Worm (Caenorhabditis elegans) whole organism, L3 larva: ENCODE data around the gene C29E4.13.
A peak's percentile ranks its signal among the peaks of the same experiment; 100 is the strongest.

Source experiments
- R02D3.7 ChIP-seq: fragments of 150-350 bp; optimal IDR thresholded peaks from 2 replicates; lab custom pipeline; 2014; ENCODE audit warnings: missing biosample characterization, missing genetic modification characterization
- ZK546.5 ChIP-seq: sonication (generic microtip); optimal IDR thresholded peaks from 2 replicates; lab custom pipeline; 2017; ENCODE audit warnings: missing biosample characterization, missing genetic modification characterization
- aly-2 ChIP-seq: fragments of 150-350 bp; optimal IDR thresholded peaks from 2 replicates; lab custom pipeline; 2014; ENCODE audit warnings: missing biosample characterization, missing genetic modification characterization
- ama-1 ChIP-seq: fragments of 150-350 bp; optimal IDR thresholded peaks from 2 replicates; lab custom pipeline; 2018
- ceh-16 ChIP-seq: sonication (generic microtip); optimal IDR thresholded peaks from 2 replicates; lab custom pipeline; 2017; ENCODE audit warnings: missing biosample characterization, missing genetic modification characterization
- ceh-28 ChIP-seq: fragments of 150-350 bp; optimal IDR thresholded peaks from 2 replicates; lab custom pipeline; 2014; ENCODE audit warnings: missing biosample characterization, missing genetic modification reagents, missing genetic modification characterization
- ceh-82 ChIP-seq: fragments of 150-350 bp; optimal IDR thresholded peaks from 2 replicates; lab custom pipeline; 2014; ENCODE audit warnings: missing biosample characterization, missing genetic modification characterization
- ceh-9 ChIP-seq: sonication (generic microtip); optimal IDR thresholded peaks from 2 replicates; lab custom pipeline; 2018; ENCODE audit warnings: missing biosample characterization, missing genetic modification characterization
- daf-12 ChIP-seq: fragments of 150-350 bp; optimal IDR thresholded peaks from 2 replicates; lab custom pipeline; 2014; ENCODE audit warnings: missing biosample characterization, missing genetic modification reagents, missing genetic modification characterization
- egl-27 ChIP-seq: sonication (generic microtip); optimal IDR thresholded peaks from 4 replicates; lab custom pipeline; 2017; ENCODE audit warnings: missing biosample characterization, missing genetic modification reagents, missing genetic modification characterization
- egl-5 ChIP-seq: fragments of 150-350 bp; optimal IDR thresholded peaks from 2 replicates; lab custom pipeline; 2017; ENCODE audit warnings: missing biosample characterization, missing genetic modification reagents, missing genetic modification characterization, inconsistent platforms
- elt-1 ChIP-seq: fragments of 150-350 bp; optimal IDR thresholded peaks from 2 replicates; lab custom pipeline; 2014; ENCODE audit warnings: missing biosample characterization, missing genetic modification characterization
- elt-2 ChIP-seq: sonication (generic microtip); optimal IDR thresholded peaks from 2 replicates; lab custom pipeline; 2016; ENCODE audit warnings: missing genetic modification reagents, mild to moderate bottlenecking, missing genetic modification characterization, missing compliant biosample characterization
- elt-3 ChIP-seq, 3 experiments: fragments of 150-350 bp in 1 of 3; sonication (generic microtip) in 2 of 3; optimal IDR thresholded peaks; 2 replicates in 2 of 3; 4 replicates in 1 of 3; lab custom pipeline; 2014 to 2017; ENCODE audit warnings: missing biosample characterization in 3 of 3, missing genetic modification characterization in 3 of 3
- eor-1 ChIP-seq, 2 experiments: fragments of 150-350 bp; optimal IDR thresholded peaks; 2 replicates each; lab custom pipeline; 2014 to 2018; ENCODE audit warnings: missing biosample characterization in 2 of 2, missing genetic modification characterization in 2 of 2
- fkh-10 ChIP-seq: sonication (generic microtip); optimal IDR thresholded peaks from 2 replicates; lab custom pipeline; 2017; ENCODE audit warnings: missing biosample characterization, missing genetic modification reagents, missing genetic modification characterization
- fkh-2 ChIP-seq: fragments of 150-350 bp; optimal IDR thresholded peaks from 2 replicates; lab custom pipeline; 2014; ENCODE audit warnings: missing biosample characterization, missing genetic modification reagents, missing genetic modification characterization
- fos-1 ChIP-seq: fragments of 150-350 bp; optimal IDR thresholded peaks from 2 replicates; lab custom pipeline; 2014; ENCODE audit warnings: missing biosample characterization, missing genetic modification characterization
- hmg-11 ChIP-seq: sonication (generic microtip); optimal IDR thresholded peaks from 2 replicates; lab custom pipeline; 2016; ENCODE audit warnings: missing genetic modification characterization, missing compliant biosample characterization
- jun-1 ChIP-seq: fragments of 150-350 bp; optimal IDR thresholded peaks from 2 replicates; lab custom pipeline; 2014; ENCODE audit warnings: missing biosample characterization, missing genetic modification reagents, missing genetic modification characterization
- lin-15B ChIP-seq: fragments of 150-350 bp; optimal IDR thresholded peaks from 2 replicates; lab custom pipeline; 2014; ENCODE audit warnings: missing biosample characterization, missing genetic modification characterization
- lin-39 ChIP-seq: fragments of 150-350 bp; optimal IDR thresholded peaks from 2 replicates; lab custom pipeline; 2018; ENCODE audit warnings: missing biosample characterization, missing genetic modification reagents, missing genetic modification characterization
- lsy-12 ChIP-seq: sonication (generic microtip); optimal IDR thresholded peaks from 2 replicates; lab custom pipeline; 2016; ENCODE audit warnings: mild to moderate bottlenecking, missing genetic modification characterization, missing compliant biosample characterization
- mdl-1 ChIP-seq: fragments of 150-350 bp; optimal IDR thresholded peaks from 2 replicates; lab custom pipeline; 2014; ENCODE audit warnings: missing biosample characterization, missing genetic modification characterization
- mml-1 ChIP-seq: fragments of 150-350 bp; sonication (generic microtip); optimal IDR thresholded peaks from 3 replicates; lab custom pipeline; 2014; ENCODE audit warnings: missing biosample characterization, missing genetic modification characterization
- nfya-1 ChIP-seq: sonication (generic microtip); optimal IDR thresholded peaks from 2 replicates; lab custom pipeline; 2017; ENCODE audit warnings: missing genetic modification characterization, mild to moderate bottlenecking, missing compliant biosample characterization, antibody characterized with exemption, moderate library complexity; ENCODE audit not compliant: insufficient read depth
- nhr-11 ChIP-seq: fragments of 150-350 bp; optimal IDR thresholded peaks from 2 replicates; lab custom pipeline; 2014; ENCODE audit warnings: missing biosample characterization, missing genetic modification characterization
- nhr-12 ChIP-seq: fragments of 150-350 bp; optimal IDR thresholded peaks from 2 replicates; lab custom pipeline; 2014; ENCODE audit warnings: missing biosample characterization, missing genetic modification characterization
- nhr-23 ChIP-seq: fragments of 150-350 bp; optimal IDR thresholded peaks from 2 replicates; lab custom pipeline; 2014; ENCODE audit warnings: missing biosample characterization, missing genetic modification reagents, missing genetic modification characterization
- nhr-237 ChIP-seq: fragments of 150-350 bp; optimal IDR thresholded peaks from 2 replicates; lab custom pipeline; 2014; ENCODE audit warnings: missing biosample characterization, missing genetic modification characterization
- nhr-25 ChIP-seq: sonication (generic microtip); optimal IDR thresholded peaks from 2 replicates; lab custom pipeline; 2017; ENCODE audit warnings: missing biosample characterization, missing genetic modification characterization
- nhr-28 ChIP-seq: fragments of 150-350 bp; optimal IDR thresholded peaks from 2 replicates; lab custom pipeline; 2014; ENCODE audit warnings: missing biosample characterization, missing genetic modification characterization
- nhr-43 ChIP-seq: sonication (generic microtip); optimal IDR thresholded peaks from 2 replicates; lab custom pipeline; 2016; ENCODE audit warnings: mild to moderate bottlenecking, missing genetic modification characterization, missing compliant biosample characterization; ENCODE audit not compliant: poor library complexity, severe bottlenecking
- nhr-67 ChIP-seq: fragments of 150-350 bp; optimal IDR thresholded peaks from 2 replicates; lab custom pipeline; 2014; ENCODE audit warnings: missing biosample characterization, missing genetic modification characterization
- nhr-76 ChIP-seq: fragments of 150-350 bp; sonication (generic microtip); optimal IDR thresholded peaks from 5 replicates; lab custom pipeline; 2014; ENCODE audit warnings: missing biosample characterization, missing genetic modification characterization
- nhr-77 ChIP-seq: fragments of 150-350 bp; optimal IDR thresholded peaks from 2 replicates; lab custom pipeline; 2014; ENCODE audit warnings: missing biosample characterization, missing genetic modification characterization
- pha-4 ChIP-seq: fragments of 150-350 bp; optimal IDR thresholded peaks from 2 replicates; lab custom pipeline; 2014; ENCODE audit warnings: missing biosample characterization, missing genetic modification reagents, missing genetic modification characterization
- pqm-1 ChIP-seq: fragments of 150-350 bp; optimal IDR thresholded peaks from 2 replicates; lab custom pipeline; 2017; ENCODE audit warnings: missing biosample characterization, missing genetic modification characterization, inconsistent platforms
- sea-2 ChIP-seq: fragments of 150-350 bp; sonication (generic microtip); optimal IDR thresholded peaks from 4 replicates; lab custom pipeline; 2014; ENCODE audit warnings: missing biosample characterization, missing genetic modification reagents, missing genetic modification characterization
- skn-1 ChIP-seq: fragments of 150-350 bp; optimal IDR thresholded peaks from 2 replicates; lab custom pipeline; 2014; ENCODE audit warnings: missing biosample characterization, missing genetic modification characterization
- snpc-4 ChIP-seq: fragments of 150-350 bp; optimal IDR thresholded peaks from 2 replicates; lab custom pipeline; 2014; ENCODE audit warnings: missing biosample characterization, missing genetic modification characterization
- tbx-2 ChIP-seq: sonication (generic microtip); optimal IDR thresholded peaks from 2 replicates; lab custom pipeline; 2016; ENCODE audit warnings: mild to moderate bottlenecking, missing genetic modification characterization, missing compliant biosample characterization
- unc-39 ChIP-seq: sonication (generic microtip); optimal IDR thresholded peaks from 4 replicates; lab custom pipeline; 2017; ENCODE audit warnings: missing biosample characterization, missing genetic modification characterization
- unc-62 ChIP-seq: fragments of 150-350 bp; sonication (generic microtip); optimal IDR thresholded peaks from 4 replicates; lab custom pipeline; 2014; ENCODE audit warnings: missing biosample characterization, missing genetic modification reagents, missing genetic modification characterization
- zag-1 ChIP-seq: fragments of 150-350 bp; optimal IDR thresholded peaks from 2 replicates; lab custom pipeline; 2014; ENCODE audit warnings: missing biosample characterization, missing genetic modification characterization
- ztf-11 ChIP-seq: fragments of 150-350 bp; optimal IDR thresholded peaks from 2 replicates; lab custom pipeline; 2014; ENCODE audit warnings: missing biosample characterization, missing genetic modification characterization
- ztf-4 ChIP-seq: fragments of 150-350 bp; optimal IDR thresholded peaks from 2 replicates; lab custom pipeline; 2014; ENCODE audit warnings: missing biosample characterization, missing genetic modification characterization

Gene C29E4.13

ce11 chrIII:7973201-7973767 lies 44.8 kb upstream of the C29E4.13 start, which contains the start of the genes eef-1B.1 and aco-2:
Gene eef-1B.1, minus strand, starts transcription at chrIII:7973386.
Gene aco-2, plus strand, starts transcription at chrIII:7973717.
- TF ChIP-seq nhr-28 (tag; lab: Kevin White, UChicago) (no peak), pha-4 (tag; lab: Kevin White, UChicago) (peak; percentile 96), sea-2 (GFP tag; lab: Kevin White, UChicago) (no peak), eor-1 (tag; optimal IDR thresholded peaks at IDR 0.05; lab: Kevin White, UChicago) (no peak), tbx-2 (tag; lab: Kevin White, UChicago) (peak; percentile 72), fos-1 (no peak), R02D3.7 (tag; lab: Kevin White, UChicago) (peak; percentile 85), aly-2 (tag; lab: Kevin White, UChicago) (peak; percentile 37), ZK546.5 (tag; lab: Kevin White, UChicago) (no peak), ceh-82 (tag; lab: Kevin White, UChicago) (peak; percentile 73), pqm-1 (tag; lab: Kevin White, UChicago) (peak; percentile 82), daf-12 (tag; lab: Kevin White, UChicago) (no peak), hmg-11 (tag; lab: Kevin White, UChicago) (peak; percentile 92), nfya-1 (tag; lab: Kevin White, UChicago) (peak; percentile 92), elt-3 (tag; optimal IDR thresholded peaks at IDR 0.05; lab: Kevin White, UChicago) (no peak), egl-27 (no peak), nhr-25 (tag; lab: Kevin White, UChicago) (peak; percentile 97), zag-1 (tag; lab: Kevin White, UChicago) (no peak), nhr-77 (tag; lab: Kevin White, UChicago) (no peak), nhr-76 (tag; lab: Kevin White, UChicago) (no peak), fkh-2 (tag; lab: Kevin White, UChicago) (no peak), mml-1 (tag; lab: Kevin White, UChicago) (no peak), lin-39 (peak; percentile 97), ceh-16 (tag; lab: Kevin White, UChicago) (no peak), lsy-12 (tag; lab: Kevin White, UChicago) (peak; percentile 91), fkh-10 (peak; percentile 54), elt-1 (tag; lab: Kevin White, UChicago) (peak; percentile 28), nhr-67 (tag; lab: Kevin White, UChicago) (no peak), jun-1 (tag; lab: Kevin White, UChicago) (peak; percentile 89), ztf-11 (tag; lab: Kevin White, UChicago) (no peak), lin-15B (tag; lab: Kevin White, UChicago) (peak; percentile 95), nhr-237 (tag; lab: Kevin White, UChicago) (no peak), egl-5 (peak; percentile 85), elt-2 (tag; lab: Kevin White, UChicago) (peak; percentile 78), ama-1 (peak; percentile 86), nhr-43 (tag; lab: Kevin White, UChicago) (peak; percentile 89), unc-39 (tag; lab: Kevin White, UChicago) (no peak), mdl-1 (tag; lab: Kevin White, UChicago) (peak; percentile 45), ztf-4 (tag; lab: Kevin White, UChicago) (peak; percentile 11), nhr-23 (tag; lab: Kevin White, UChicago) (peak; percentile 98), skn-1 (tag; lab: Kevin White, UChicago) (peak; percentile 85), ceh-28 (peak; percentile 75), nhr-12 (tag; lab: Kevin White, UChicago) (no peak), unc-62 (GFP tag; lab: Kevin White, UChicago) (no peak), nhr-11 (tag; lab: Kevin White, UChicago) (peak; percentile 36), ceh-9 (no peak), snpc-4 (tag; lab: Kevin White, UChicago) (peak; percentile 85)
